Worm (Caenorhabditis elegans) whole organism, young adult: ENCODE measurements around the gene F59A6.4.

Experiments used
- C17E4.6 ChIP-seq: fragments of 200-800 bp; sonication (Bioruptor generic); IDR thresholded peaks from 2 replicates; pipeline ENCODE4 v1.3.6; 2022; ENCODE audit warnings: missing genetic modification reagents, missing genetic modification characterization, missing compliant biosample characterization
- F23B12.7 ChIP-seq: sonication (generic microtip); optimal IDR thresholded peaks from 2 replicates; lab custom pipeline; 2017; ENCODE audit warnings: missing genetic modification characterization, mild to moderate bottlenecking, missing compliant biosample characterization, antibody characterized with exemption, moderate library complexity; ENCODE audit not compliant: insufficient read depth
- attf-3 ChIP-seq: fragments of 200-800 bp; sonication (Bioruptor generic); conservative IDR thresholded peaks from 2 replicates; pipeline ENCODE4 v1.3.6; 2022; ENCODE audit warnings: missing genetic modification reagents, missing genetic modification characterization, missing compliant biosample characterization
- ccch-3 ChIP-seq: fragments of 200-800 bp; sonication (Bioruptor generic); optimal IDR thresholded peaks from 2 replicates; lab custom pipeline; 2018; ENCODE audit warnings: mild to moderate bottlenecking, missing genetic modification characterization, missing compliant biosample characterization
- dpl-1 ChIP-seq: fragments of 150-350 bp; optimal IDR thresholded peaks from 2 replicates; lab custom pipeline; 2014; ENCODE audit warnings: missing biosample characterization, missing genetic modification reagents, missing genetic modification characterization
- efl-1 ChIP-seq: fragments of 150-350 bp; optimal IDR thresholded peaks from 2 replicates; lab custom pipeline; 2014; ENCODE audit warnings: missing biosample characterization, missing genetic modification reagents, missing genetic modification characterization
- egl-44 ChIP-seq: fragments of 200-800 bp; sonication (Bioruptor generic); IDR thresholded peaks from 2 replicates; pipeline ENCODE4 v1.3.6; 2022; ENCODE audit warnings: missing genetic modification reagents, missing genetic modification characterization, missing compliant biosample characterization
- mxl-1 ChIP-seq: sonication (generic microtip); optimal IDR thresholded peaks from 2 replicates; lab custom pipeline; 2016; ENCODE audit warnings: missing genetic modification characterization, missing compliant biosample characterization
- snpc-4 ChIP-seq, 5 experiments: fragments of 150-350 bp in 1 of 5; sonication (generic microtip) in 4 of 5; optimal IDR thresholded peaks; 2 replicates each; lab custom pipeline; 2014 to 2018; ENCODE audit warnings: missing genetic modification characterization in 5 of 5, missing biosample characterization in 3 of 5, antibody characterized with exemption in 2 of 5, mild to moderate bottlenecking in 2 of 5, missing compliant biosample characterization in 2 of 5, missing genotype in 2 of 5, moderate library complexity in 2 of 5, missing genetic modification reagents in 1 of 5
- unc-62 ChIP-seq: fragments of 150-350 bp; optimal IDR thresholded peaks from 2 replicates; lab custom pipeline; 2014; ENCODE audit warnings: missing biosample characterization, missing genetic modification reagents, missing genetic modification characterization
- ztf-22 ChIP-seq: fragments of 200-800 bp; sonication (Bioruptor generic); optimal IDR thresholded peaks from 2 replicates; lab custom pipeline; 2018; ENCODE audit warnings: mild to moderate bottlenecking, missing genetic modification characterization, moderate library complexity, missing compliant biosample characterization

ce11 chrII:5016977-5017585 is 12.2 kb downstream of the F59A6.4 start:
- TF ChIP-seq snpc-4 (GFP tag; optimal IDR thresholded peaks at IDR 0.05; lab: Kevin White, UChicago) (no peak), snpc-4 (tag; optimal IDR thresholded peaks at IDR 0.05; lab: Kevin White, UChicago) (peak in 2 of 4 experiments; percentile 35 to 52), C17E4.6 (GFP tag; lab: Robert Waterston, UW) (no peak), mxl-1 (tag; lab: Kevin White, UChicago) (no peak), efl-1 (GFP tag; lab: Kevin White, UChicago) (no peak), egl-44 (no peak), unc-62 (no peak), attf-3 (GFP tag; lab: Robert Waterston, UW) (no peak), F23B12.7 (tag; lab: Kevin White, UChicago) (no peak), dpl-1 (GFP tag; lab: Kevin White, UChicago) (no peak), ccch-3 (GFP tag; lab: Kevin White, UChicago) (no peak), ztf-22 (GFP tag; lab: Kevin White, UChicago) (no peak)
